Worm (Caenorhabditis elegans): ENCODE results near the gene neg-1.

DNA sequence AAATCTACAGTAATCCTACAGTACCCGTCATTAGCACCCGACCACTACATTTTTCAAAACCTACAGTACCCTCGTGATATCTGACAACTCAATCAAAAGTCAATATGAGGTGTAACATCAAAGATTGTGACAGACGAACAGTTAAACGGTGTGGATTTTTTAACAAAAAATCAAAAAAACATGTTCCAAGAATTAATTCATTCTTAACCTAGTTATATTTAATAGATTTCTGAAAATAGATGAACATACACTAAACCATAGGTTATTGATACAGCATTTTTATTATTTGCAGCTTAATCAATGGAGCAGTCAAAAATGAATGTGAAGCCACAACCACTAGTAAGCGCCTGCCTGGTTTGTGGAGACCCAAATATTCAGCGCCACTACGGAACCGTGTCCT lies 32.8 kb upstream of the neg-1 start, which contains the start of gene nhr-118:
- TF ChIP-seq ceh-24 (tag; optimal IDR thresholded peaks at IDR 0.05) (no peak), fkh-10 (GFP tag; optimal IDR thresholded peaks at IDR 0.05) (no peak), ama-1 (optimal IDR thresholded peaks at IDR 0.05) (no peak), sdc-2 (tag; optimal IDR thresholded peaks at IDR 0.05) (no peak), tbx-2 (tag; optimal IDR thresholded peaks at IDR 0.05) (no peak), C38D4.7 (GFP tag; optimal IDR thresholded peaks at IDR 0.05) (no peak), pqm-1 (tag; optimal IDR thresholded peaks at IDR 0.05) (no peak), ets-4 (tag; optimal IDR thresholded peaks at IDR 0.05) (no peak), rnt-1 (tag; optimal IDR thresholded peaks at IDR 0.05) (no peak), Y22D7AL.16 (tag; optimal IDR thresholded peaks at IDR 0.05) (no peak), T23F11.4 (GFP tag; optimal IDR thresholded peaks at IDR 0.05) (no peak)

Data from whole organism, late embryonic.